Worm (Caenorhabditis elegans) whole organism, late embryonic: ENCODE data around the gene W08F4.1.

Experiments
- C08G9.2 ChIP-seq: sonication (generic microtip); optimal IDR thresholded peaks from 2 replicates; lab custom pipeline; 2016; ENCODE audit warnings: mild to moderate bottlenecking, missing genetic modification characterization, moderate library complexity, missing compliant biosample characterization
- C38D4.7 ChIP-seq: fragments of 200-800 bp; sonication (Bioruptor generic); optimal IDR thresholded peaks from 2 replicates; lab custom pipeline; 2018; ENCODE audit warnings: mild to moderate bottlenecking, missing genetic modification characterization, moderate library complexity, missing compliant biosample characterization
- F13H6.1 ChIP-seq: sonication (generic microtip); optimal IDR thresholded peaks from 2 replicates; lab custom pipeline; 2016; ENCODE audit warnings: missing genetic modification characterization, missing compliant biosample characterization
- K02D7.2 ChIP-seq: sonication (generic microtip); optimal IDR thresholded peaks from 2 replicates; lab custom pipeline; 2017; ENCODE audit warnings: mild to moderate bottlenecking, missing genetic modification characterization, missing compliant biosample characterization
- K09A11.1 ChIP-seq: sonication (generic microtip); optimal IDR thresholded peaks from 2 replicates; lab custom pipeline; 2017; ENCODE audit warnings: antibody characterized with exemption, mild to moderate bottlenecking, missing genetic modification characterization, missing compliant biosample characterization; ENCODE audit not compliant: insufficient read depth
- ahr-1 ChIP-seq: sonication (generic microtip); optimal IDR thresholded peaks from 2 replicates; lab custom pipeline; 2016; ENCODE audit warnings: missing genetic modification characterization, missing compliant biosample characterization
- ama-1 ChIP-seq: fragments of 150-350 bp; optimal IDR thresholded peaks from 2 replicates; lab custom pipeline; 2014
- ceh-18 ChIP-seq: sonication (generic microtip); optimal IDR thresholded peaks from 2 replicates; lab custom pipeline; 2016; ENCODE audit warnings: missing genetic modification characterization, missing compliant biosample characterization
- ceh-2 ChIP-seq: sonication (generic microtip); optimal IDR thresholded peaks from 2 replicates; lab custom pipeline; 2016; ENCODE audit warnings: missing genotype, missing genetic modification characterization, missing compliant biosample characterization
- ceh-31 ChIP-seq: sonication (generic microtip); optimal IDR thresholded peaks from 2 replicates; lab custom pipeline; 2016; ENCODE audit warnings: missing genetic modification characterization, missing compliant biosample characterization
- ceh-34 ChIP-seq: sonication (generic microtip); optimal IDR thresholded peaks from 2 replicates; lab custom pipeline; 2016; ENCODE audit warnings: mild to moderate bottlenecking, missing genetic modification characterization, missing compliant biosample characterization
- ceh-45 ChIP-seq: fragments of 200-800 bp; sonication (Bioruptor generic); IDR thresholded peaks from 2 replicates; pipeline ENCODE4 v1.3.6; 2022; ENCODE audit warnings: missing genetic modification reagents, missing genetic modification characterization, missing compliant biosample characterization
- ceh-48 ChIP-seq: sonication (generic microtip); optimal IDR thresholded peaks from 2 replicates; lab custom pipeline; 2016; ENCODE audit warnings: missing genetic modification characterization, inconsistent platforms, missing compliant biosample characterization
- ceh-6 ChIP-seq: fragments of 200-800 bp; sonication (Bioruptor generic); optimal IDR thresholded peaks from 2 replicates; lab custom pipeline; 2018; ENCODE audit warnings: mild to moderate bottlenecking, missing genetic modification characterization, missing compliant biosample characterization
- ceh-9 ChIP-seq: sonication (generic microtip); optimal IDR thresholded peaks from 2 replicates; lab custom pipeline; 2016; ENCODE audit warnings: mild to moderate bottlenecking, missing genetic modification characterization, inconsistent platforms, missing compliant biosample characterization
- dve-1 ChIP-seq: sonication (generic microtip); optimal IDR thresholded peaks from 2 replicates; lab custom pipeline; 2017; ENCODE audit warnings: antibody characterized with exemption, mild to moderate bottlenecking, missing genetic modification characterization, missing compliant biosample characterization
- hlh-30 ChIP-seq: sonication (generic microtip); optimal IDR thresholded peaks from 2 replicates; lab custom pipeline; 2017; ENCODE audit warnings: antibody characterized with exemption, missing genetic modification characterization, missing compliant biosample characterization; ENCODE audit not compliant: insufficient read depth
- hlh-6 ChIP-seq: sonication (generic microtip); optimal IDR thresholded peaks from 2 replicates; lab custom pipeline; 2016; ENCODE audit warnings: missing genotype, missing genetic modification characterization, missing compliant biosample characterization
- lim-6 ChIP-seq: sonication (generic microtip); optimal IDR thresholded peaks from 2 replicates; lab custom pipeline; 2016; ENCODE audit warnings: missing genetic modification characterization, missing compliant biosample characterization
- madf-2 ChIP-seq: sonication (generic microtip); optimal IDR thresholded peaks from 2 replicates; lab custom pipeline; 2017; ENCODE audit warnings: missing genetic modification characterization, missing compliant biosample characterization
- nfya-1 ChIP-seq: sonication (generic microtip); optimal IDR thresholded peaks from 2 replicates; lab custom pipeline; 2017; ENCODE audit warnings: missing genetic modification characterization, mild to moderate bottlenecking, missing compliant biosample characterization, antibody characterized with exemption, moderate library complexity
- odd-2 ChIP-seq: sonication (generic microtip); optimal IDR thresholded peaks from 2 replicates; lab custom pipeline; 2017; ENCODE audit warnings: antibody characterized with exemption, mild to moderate bottlenecking, missing genetic modification characterization, missing compliant biosample characterization
- pax-1 ChIP-seq: fragments of 150-350 bp; optimal IDR thresholded peaks from 2 replicates; lab custom pipeline; 2014; ENCODE audit warnings: missing biosample characterization, missing genetic modification characterization
- pha-2 ChIP-seq: sonication (generic microtip); optimal IDR thresholded peaks from 2 replicates; lab custom pipeline; 2017; ENCODE audit warnings: mild to moderate bottlenecking, missing genetic modification characterization, missing compliant biosample characterization
- pha-4 ChIP-seq: fragments of 150-350 bp; optimal IDR thresholded peaks from 2 replicates; lab custom pipeline; 2018; ENCODE audit warnings: missing biosample characterization, missing genetic modification reagents, missing genetic modification characterization
- pros-1 ChIP-seq: fragments of 150-350 bp; optimal IDR thresholded peaks from 2 replicates; lab custom pipeline; 2014; ENCODE audit warnings: missing biosample characterization, missing genetic modification reagents, missing genetic modification characterization
- syd-9 ChIP-seq: sonication (generic microtip); optimal IDR thresholded peaks from 2 replicates; lab custom pipeline; 2016; ENCODE audit warnings: mild to moderate bottlenecking, missing genetic modification characterization, moderate library complexity, missing compliant biosample characterization
- tbx-2 ChIP-seq: sonication (generic microtip); optimal IDR thresholded peaks from 2 replicates; lab custom pipeline; 2016; ENCODE audit warnings: missing genetic modification characterization, missing compliant biosample characterization
- tbx-7 ChIP-seq: sonication (generic microtip); optimal IDR thresholded peaks from 2 replicates; lab custom pipeline; 2016; ENCODE audit warnings: missing genotype, missing genetic modification characterization, missing compliant biosample characterization
- unc-3 ChIP-seq, 2 experiments: fragments of 200-800 bp in 1 of 2; sonication (Bioruptor generic) in 1 of 2; sonication (generic microtip) in 1 of 2; conservative IDR thresholded peaks in 1 of 2; optimal IDR thresholded peaks in 1 of 2; 2 replicates each; pipeline versions ENCODE4 v1.3.6 to Lab custom; 2016 to 2022; ENCODE audit warnings: missing compliant biosample characterization in 2 of 2, missing genetic modification characterization in 2 of 2, missing genetic modification reagents in 1 of 2
- unc-42 ChIP-seq: sonication (generic microtip); optimal IDR thresholded peaks from 2 replicates; lab custom pipeline; 2016; ENCODE audit warnings: missing genotype, missing genetic modification characterization, missing compliant biosample characterization
- unc-55 ChIP-seq: sonication (generic microtip); optimal IDR thresholded peaks from 2 replicates; lab custom pipeline; 2017; ENCODE audit warnings: missing biosample characterization, missing genetic modification reagents, missing genetic modification characterization
- ztf-16 ChIP-seq: sonication (generic microtip); optimal IDR thresholded peaks from 2 replicates; lab custom pipeline; 2017; ENCODE audit warnings: missing genetic modification characterization, missing compliant biosample characterization

Gene W08F4.1

DNA sequence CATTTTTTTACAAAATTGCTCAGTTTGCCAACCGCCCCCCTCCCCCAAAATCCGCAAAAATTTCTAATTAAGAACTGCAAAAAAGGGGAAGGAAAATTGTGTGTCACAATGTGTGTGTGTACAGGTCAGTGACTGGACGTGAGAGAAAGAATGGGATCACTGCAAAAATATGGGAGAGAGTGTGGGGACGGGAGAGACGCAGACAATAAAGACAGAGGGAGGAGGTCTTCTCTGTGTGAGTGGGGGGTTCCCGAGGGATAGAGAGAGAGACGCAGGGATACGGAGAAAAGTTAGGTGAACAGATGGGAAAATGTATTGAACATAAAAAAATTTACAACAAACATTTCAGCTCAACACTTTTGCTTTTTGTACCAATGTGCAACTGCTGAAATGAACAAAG, 32.6 kb downstream of the W08F4.1 start:
- TF ChIP-seq ceh-34 (tag; lab: Kevin White, UChicago) = peak; percentile 27
- peak; percentile 75 for TF ChIP-seq unc-55
- no peak for TF ChIP-seq K02D7.2
- no peak for TF ChIP-seq pha-2
- no peak for TF ChIP-seq ceh-48 (tag; lab: Kevin White, UChicago)
- TF ChIP-seq ztf-16 (tag; lab: Kevin White, UChicago) = no peak
- no peak for TF ChIP-seq pros-1 (tag; lab: Kevin White, UChicago)
- TF ChIP-seq madf-2 (tag; lab: Kevin White, UChicago) = no peak
- no peak for TF ChIP-seq unc-3 (GFP tag; conservative IDR thresholded peaks at IDR 0.05; lab: Robert Waterston, UW)
- TF ChIP-seq unc-3 (tag; optimal IDR thresholded peaks at IDR 0.05; lab: Kevin White, UChicago) = no peak
- peak; percentile 12 for TF ChIP-seq unc-42 (tag; lab: Kevin White, UChicago)
- no peak for TF ChIP-seq ceh-45
- no peak for TF ChIP-seq odd-2
- no peak for TF ChIP-seq C08G9.2 (tag; lab: Kevin White, UChicago)
- no peak for TF ChIP-seq syd-9
- peak; percentile 2 for TF ChIP-seq ceh-2 (tag; lab: Kevin White, UChicago)
- no peak for TF ChIP-seq pha-4 (tag; lab: Kevin White, UChicago)
- peak; percentile 38 for TF ChIP-seq tbx-2 (tag; lab: Kevin White, UChicago)
- TF ChIP-seq F13H6.1 = peak; percentile 4
- peak; percentile 62 for TF ChIP-seq nfya-1 (tag; lab: Kevin White, UChicago)
- peak; percentile 61 for TF ChIP-seq ceh-31 (tag; lab: Kevin White, UChicago)
- TF ChIP-seq dve-1 = no peak
- TF ChIP-seq pax-1 = no peak
- TF ChIP-seq K09A11.1 (tag; lab: Kevin White, UChicago) = no peak
- TF ChIP-seq ama-1 (lab: Kevin White, UChicago) = no peak
- TF ChIP-seq hlh-30 (tag; lab: Kevin White, UChicago) = peak; percentile 18
- no peak for TF ChIP-seq hlh-6 (tag; lab: Kevin White, UChicago)

DNA sequence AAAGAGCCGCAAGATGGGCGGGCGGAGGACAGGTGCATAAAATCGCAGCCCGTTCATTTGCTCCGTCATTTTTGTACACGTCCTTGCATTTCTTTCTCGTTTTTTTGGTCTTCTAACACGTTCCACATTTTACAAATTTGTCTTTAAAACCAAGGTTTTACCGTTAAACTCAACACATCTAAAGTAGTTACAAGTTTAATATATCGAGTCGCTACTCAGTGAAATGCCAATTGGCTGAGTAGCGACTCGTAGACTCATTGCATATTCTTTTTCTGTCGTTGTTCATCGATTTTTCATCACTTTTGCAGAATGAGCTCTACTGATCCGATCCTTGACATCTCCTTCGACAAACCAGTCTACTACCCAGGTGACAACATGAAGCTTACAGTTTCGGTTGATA, 33.9 kb downstream of the W08F4.1 start, which contains the start of gene arrd-1:
arrd-1 (plus strand) TSS at position 301 of the 400 bp plus-strand sequence.
- no peak for TF ChIP-seq pax-1

DNA sequence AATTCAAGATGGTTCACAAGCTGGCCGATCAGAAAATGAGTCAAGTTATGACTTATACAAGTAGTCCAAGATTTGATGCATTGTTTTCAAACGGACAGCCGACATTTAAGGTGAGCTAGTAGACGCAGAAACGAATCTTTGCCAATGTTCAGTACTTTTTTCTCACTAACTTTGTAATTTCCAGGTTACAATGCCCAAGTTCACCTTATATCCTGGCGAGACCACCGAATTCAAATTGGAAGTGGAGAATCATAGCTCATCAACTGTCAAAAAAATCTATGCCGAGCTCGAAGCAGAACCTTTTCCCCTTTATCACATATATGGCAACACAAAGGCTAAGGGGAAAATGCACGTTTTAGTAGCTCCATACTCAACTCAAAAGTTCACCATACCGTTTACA, 34.6 kb downstream of the W08F4.1 start:
- TF ChIP-seq odd-2 (no peak), ceh-48 (tag; lab: Kevin White, UChicago) (no peak)
- TF ChIP-seq, all 69 proteins: peak for 0

DNA sequence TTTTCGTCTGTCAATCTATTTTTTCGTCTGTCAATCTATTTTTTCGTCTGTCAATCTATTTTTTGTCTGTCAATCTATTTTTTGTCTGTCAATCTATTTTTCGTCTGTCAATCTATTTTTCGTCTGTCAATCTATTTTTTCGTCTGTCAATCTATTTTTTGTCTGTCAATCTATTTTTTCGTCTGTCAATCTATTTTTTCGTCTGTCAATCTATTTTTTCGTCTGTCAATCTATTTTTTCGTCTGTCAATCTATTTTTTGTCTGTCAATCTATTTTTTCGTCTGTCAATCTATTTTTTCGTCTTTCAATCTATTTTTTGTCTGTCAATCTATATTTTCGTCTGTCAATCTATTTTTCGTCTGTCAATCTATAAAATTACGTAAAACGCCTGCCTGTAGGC, 36.1 kb downstream of the W08F4.1 start:
- 0 out of 2 replicates have a peak, but pooled peaks have one; percentile 50 for TF ChIP-seq ceh-45

DNA sequence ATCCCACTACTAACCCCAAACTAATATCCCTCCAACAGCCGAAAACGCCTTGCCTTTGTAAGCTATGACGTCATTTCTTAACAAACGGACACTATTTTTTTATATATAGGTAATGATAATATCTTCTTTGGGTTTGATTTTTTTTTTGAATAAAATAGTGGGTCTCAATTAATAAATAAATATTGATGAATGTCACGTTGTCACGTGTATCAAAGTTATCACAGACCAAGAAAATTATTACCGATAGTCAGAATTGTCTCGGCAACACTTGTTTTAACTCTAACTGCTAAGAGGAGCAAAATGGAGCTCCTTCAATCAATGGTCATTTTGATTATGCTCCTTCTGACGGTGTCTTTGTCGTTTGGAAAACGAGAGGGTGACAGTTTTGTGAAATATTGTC, 40.7 kb downstream of the W08F4.1 start, which contains the start of gene T04B8.1:
T04B8.1 (plus strand) TSS at position 301 of the 400 bp plus-strand sequence.
- TF ChIP-seq hlh-30 (tag; lab: Kevin White, UChicago) (no peak), tbx-2 (tag; lab: Kevin White, UChicago) (no peak), ceh-9 (tag; lab: Kevin White, UChicago) (no peak), C38D4.7 (no peak), tbx-7 (tag; lab: Kevin White, UChicago) (no peak), ahr-1 (tag; lab: Kevin White, UChicago) (no peak), ceh-6 (GFP tag; lab: Kevin White, UChicago) (no peak), lim-6 (tag; lab: Kevin White, UChicago) (no peak), ceh-18 (tag; lab: Kevin White, UChicago) (no peak)
- TF ChIP-seq, all 69 proteins: peak for 0
